Fruit fly (Drosophila melanogaster): Measurements from ENCODE around the gene CG12581.
"Not testable (repeated sequence)": the region's sequence is repeated elsewhere in the genome, so short reads cannot be mapped to it uniquely, and the experiment has no call there.

Gene CG12581

DNA sequence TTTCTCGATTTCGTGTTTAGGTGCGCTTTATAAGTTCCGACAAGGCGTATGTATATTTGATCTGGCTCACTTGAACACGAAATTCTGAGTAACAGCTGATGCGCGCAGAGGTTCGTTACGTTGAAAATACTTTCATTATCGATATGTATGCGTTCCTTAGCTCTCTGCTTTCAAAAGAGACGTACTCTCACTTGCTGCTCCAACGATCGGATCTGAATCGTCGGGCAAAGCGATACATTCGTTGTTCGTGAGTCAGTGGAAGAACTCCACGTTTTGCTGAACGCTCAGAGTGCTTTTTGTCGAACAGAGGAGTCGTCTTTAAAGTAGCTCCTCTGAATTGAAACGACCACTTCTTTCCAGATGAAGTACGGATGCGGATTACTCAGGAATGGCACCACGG, 22.6 kb downstream of the CG12581 start, which contains the start of gene beta-Man:
TSS of gene beta-Man (plus strand) at position 152 of the 400 bp plus-strand sequence.
- TF ChIP-seq Dll (optimal IDR thresholded peaks at IDR 0.05) (no peak), usp (GFP tag; optimal IDR thresholded peaks at IDR 0.05) (no peak), EcR (GFP tag; optimal IDR thresholded peaks at IDR 0.05) (no peak), CG8478 (optimal IDR thresholded peaks at IDR 0.05) (no peak), pan (optimal IDR thresholded peaks at IDR 0.05) (no peak), psq (optimal IDR thresholded peaks at IDR 0.05) (no peak)

DNA sequence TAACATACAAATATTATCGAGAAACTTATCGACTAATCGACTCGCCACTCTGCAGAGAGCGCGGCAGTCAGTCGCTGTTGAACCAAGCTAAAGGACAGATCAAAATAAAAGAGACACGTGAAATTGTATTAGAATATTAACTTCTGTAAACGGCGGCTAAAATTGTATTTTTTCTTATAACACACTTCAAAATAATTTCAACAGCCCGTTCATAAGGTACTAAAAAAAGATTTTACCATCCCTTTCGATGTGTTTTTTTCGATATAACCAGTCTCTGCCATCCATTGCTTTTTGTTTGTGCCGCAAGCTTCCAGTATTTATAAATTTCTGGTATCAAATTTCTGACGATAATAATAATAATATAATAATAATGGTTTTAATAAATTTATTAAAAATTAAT, 37.1 kb downstream of the CG12581 start, which contains the start of gene aux:
TSS of gene aux (plus strand) at position 301 of the 400 bp plus-strand sequence.
- TF ChIP-seq psq, CG8478, pan (optimal IDR thresholded peaks at IDR 0.05): not testable (repeated sequence)

dm6 chr3R:4214038-4214437, 39.6 kb downstream of the CG12581 start:
- no peak for TF ChIP-seq usp (GFP tag; optimal IDR thresholded peaks at IDR 0.05)
- no peak for TF ChIP-seq pan (optimal IDR thresholded peaks at IDR 0.05)
- TF ChIP-seq Dll (optimal IDR thresholded peaks at IDR 0.05) = no peak
- no peak for TF ChIP-seq CG8478 (optimal IDR thresholded peaks at IDR 0.05)
- peak in 1 of 2 experiments; percentile 70 for TF ChIP-seq EcR (GFP tag; optimal IDR thresholded peaks at IDR 0.05)
- no peak for TF ChIP-seq psq (optimal IDR thresholded peaks at IDR 0.05)

- TF ChIP-seq pan (optimal IDR thresholded peaks at IDR 0.05) = no peak
- TF ChIP-seq usp (GFP tag; optimal IDR thresholded peaks at IDR 0.05) = no peak
- TF ChIP-seq Dll (optimal IDR thresholded peaks at IDR 0.05) = peak; percentile 14
Observed at dm6 chr3R:4214601-4215000, 40.2 kb downstream of the CG12581 start.

DNA sequence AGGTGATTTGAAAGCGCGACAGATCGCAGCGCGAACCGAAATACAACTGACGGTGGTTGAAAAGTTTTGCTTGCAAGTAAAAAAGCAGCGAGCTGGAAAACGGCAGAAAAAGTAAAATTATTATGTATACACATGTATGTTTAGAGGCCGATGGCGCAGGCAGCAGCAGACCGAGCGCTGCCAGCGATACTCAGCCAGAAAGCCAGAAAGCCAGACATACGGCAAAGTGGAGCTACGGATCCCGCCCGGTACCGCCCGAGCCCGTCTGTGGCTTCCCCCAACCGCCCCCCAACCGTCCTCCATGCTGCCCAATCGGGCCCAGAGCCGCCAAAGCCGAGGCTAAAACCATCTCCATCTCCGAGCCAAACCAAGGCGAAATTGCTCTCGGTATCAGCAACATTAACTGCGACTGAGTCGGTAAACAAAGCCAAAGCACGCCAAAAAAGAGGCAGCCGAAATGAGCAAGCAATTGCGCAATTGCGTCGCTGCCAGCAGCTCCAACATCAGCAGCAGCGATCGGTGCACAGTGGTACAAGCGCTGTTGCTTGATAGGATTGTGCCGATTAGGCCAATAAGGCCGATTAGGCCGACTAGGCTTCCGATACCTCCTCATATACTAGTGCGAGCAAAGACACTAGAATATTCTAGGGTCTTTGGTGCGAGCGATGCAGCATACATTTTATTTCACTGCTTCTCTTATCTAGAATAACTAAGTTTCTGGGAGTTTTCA, 41.0 kb downstream of the CG12581 start, which contains the start of gene CG14636:
TSS of gene CG14636 (minus strand) at position 51 of the 730 bp plus-strand sequence.
- no peak for TF ChIP-seq CG8478 (optimal IDR thresholded peaks at IDR 0.05)
- peak; percentile 18 for TF ChIP-seq Dll (optimal IDR thresholded peaks at IDR 0.05)

dm6 chr3R:4220030-4220429, 45.6 kb downstream of the CG12581 start, which contains the start of gene CG31516:
Gene CG31516 (minus strand): TSS chr3R:4220130.
- TF ChIP-seq CG8478 (optimal IDR thresholded peaks at IDR 0.05) (no peak), EcR (GFP tag; optimal IDR thresholded peaks at IDR 0.05) (no peak), psq (optimal IDR thresholded peaks at IDR 0.05) (no peak), Dll (optimal IDR thresholded peaks at IDR 0.05) (no peak), pan (optimal IDR thresholded peaks at IDR 0.05) (no peak), usp (GFP tag; optimal IDR thresholded peaks at IDR 0.05) (no peak)

DNA sequence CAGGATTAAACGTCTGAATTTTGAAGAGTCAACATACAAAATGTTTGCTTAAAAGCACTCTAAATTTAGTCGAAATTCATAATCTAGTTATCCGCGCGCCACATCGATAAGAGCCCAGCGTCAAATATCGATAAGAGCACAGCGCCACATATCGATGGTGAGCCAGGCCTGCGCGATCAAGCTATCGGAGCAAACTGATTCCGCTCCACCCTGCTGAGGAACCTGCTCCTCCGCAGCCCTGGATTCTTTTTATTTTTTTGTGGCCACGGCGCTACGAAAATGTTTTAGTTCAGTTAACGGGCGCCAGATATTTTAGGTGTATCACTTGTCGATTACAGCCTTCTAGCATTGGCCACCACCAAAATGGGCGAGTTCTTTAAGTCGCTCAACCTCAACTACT, 46.3 kb downstream of the CG12581 start:
- TF ChIP-seq pan (optimal IDR thresholded peaks at IDR 0.05) (no peak), Dll (optimal IDR thresholded peaks at IDR 0.05) (no peak)

- TF ChIP-seq usp (GFP tag; optimal IDR thresholded peaks at IDR 0.05) = no peak
- TF ChIP-seq CG8478 (optimal IDR thresholded peaks at IDR 0.05) = no peak
- no peak for TF ChIP-seq psq (optimal IDR thresholded peaks at IDR 0.05)
- no peak for TF ChIP-seq EcR (GFP tag; optimal IDR thresholded peaks at IDR 0.05)
- TF ChIP-seq Dll (optimal IDR thresholded peaks at IDR 0.05) = no peak
- TF ChIP-seq pan (optimal IDR thresholded peaks at IDR 0.05) = no peak
Observed at dm6 chr3R:4228426-4228825, 54.0 kb downstream of the CG12581 start.

DNA sequence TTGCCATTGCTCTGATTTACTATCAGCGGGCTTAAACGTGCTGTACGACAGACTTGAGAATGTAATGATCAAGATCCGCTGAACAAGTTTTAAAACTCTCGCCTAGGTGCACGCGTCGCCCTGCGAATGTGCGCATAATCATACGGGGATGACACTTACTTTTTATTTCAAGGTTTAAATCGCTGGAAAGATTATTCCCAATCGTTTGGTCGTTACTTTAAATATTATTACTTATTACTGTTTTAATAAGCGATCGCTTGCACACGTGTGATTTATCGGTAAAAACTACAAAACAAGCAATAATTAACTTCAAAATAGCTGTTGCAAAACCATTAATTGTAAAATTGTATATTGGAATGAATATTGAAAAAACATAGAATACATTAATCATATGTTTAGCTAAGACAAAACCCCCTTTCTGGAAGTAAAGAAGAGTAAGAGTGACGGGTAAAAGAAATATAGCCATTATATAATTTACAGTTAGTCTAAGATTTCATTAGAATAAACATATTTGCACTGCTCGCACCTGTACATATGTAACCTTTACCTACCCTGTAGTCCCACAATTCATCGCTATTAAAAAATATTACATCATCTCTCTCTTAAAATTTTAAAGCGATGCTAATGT, 54.8 kb downstream of the CG12581 start, which contains the start of gene DhpD:
TSS of gene DhpD (minus strand) at position 102 of the 628 bp plus-strand sequence.
- TF ChIP-seq pan (optimal IDR thresholded peaks at IDR 0.05) = no peak
- no peak for TF ChIP-seq psq (optimal IDR thresholded peaks at IDR 0.05)
- no peak for TF ChIP-seq usp (GFP tag; optimal IDR thresholded peaks at IDR 0.05)
- TF ChIP-seq Dll (optimal IDR thresholded peaks at IDR 0.05) = no peak
- TF ChIP-seq CG8478 (optimal IDR thresholded peaks at IDR 0.05) = no peak
- no peak for TF ChIP-seq EcR (GFP tag; optimal IDR thresholded peaks at IDR 0.05)

DNA sequence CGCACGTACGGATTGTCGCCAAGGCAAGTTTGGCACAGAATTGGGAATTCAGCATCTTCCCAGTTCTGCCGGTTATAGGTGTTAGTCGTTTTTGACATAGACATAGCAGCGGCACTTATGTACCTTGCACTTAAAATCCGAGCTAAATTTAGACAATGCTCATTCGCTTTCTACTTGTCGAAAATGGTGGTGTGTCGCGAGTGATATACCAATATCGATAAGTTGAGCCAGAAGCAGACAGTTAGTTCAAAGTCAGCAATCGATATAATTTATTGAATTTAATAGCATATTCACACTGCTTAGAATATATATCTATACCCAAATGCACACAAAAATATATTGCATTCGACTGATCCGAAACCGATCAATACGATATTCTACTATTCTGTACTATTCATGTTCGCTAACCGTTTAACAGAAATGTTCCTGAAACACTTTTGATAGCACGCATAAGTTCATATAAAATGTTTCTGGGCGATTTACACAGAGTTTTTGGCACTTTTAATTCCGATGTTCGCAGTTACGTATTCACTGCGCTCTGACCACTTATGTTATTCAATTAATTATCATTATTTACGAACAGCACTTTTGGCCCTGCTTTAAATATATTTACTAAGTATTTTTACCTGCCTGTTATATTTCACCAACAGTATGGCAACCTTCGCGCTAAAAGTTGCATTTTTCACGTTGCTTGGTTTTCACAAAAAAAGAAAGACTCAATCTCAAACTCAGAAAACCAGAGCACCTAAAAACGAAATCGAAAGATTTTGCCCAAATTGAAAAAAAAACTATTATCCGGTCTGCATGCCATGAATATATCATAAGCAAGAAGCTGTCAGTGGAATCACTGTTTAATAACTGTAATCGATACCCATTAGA, 57.9 kb downstream of the CG12581 start, which contains the start of gene CG14641:
TSS of gene CG14641 (minus strand) at position 204 of the 879 bp plus-strand sequence.
- no peak for TF ChIP-seq EcR (GFP tag; optimal IDR thresholded peaks at IDR 0.05)
- TF ChIP-seq pan (optimal IDR thresholded peaks at IDR 0.05) = no peak
- no peak for TF ChIP-seq CG8478 (optimal IDR thresholded peaks at IDR 0.05)

dm6 chr3R:4233018-4233385, 58.6 kb downstream of the CG12581 start, which contains the start of gene abs:
Gene abs (plus strand): TSS chr3R:4233047.
- TF ChIP-seq Dll (optimal IDR thresholded peaks at IDR 0.05) (no peak), pan (optimal IDR thresholded peaks at IDR 0.05) (no peak), psq (optimal IDR thresholded peaks at IDR 0.05) (no peak), EcR (GFP tag; optimal IDR thresholded peaks at IDR 0.05) (no peak), usp (GFP tag; optimal IDR thresholded peaks at IDR 0.05) (no peak), CG8478 (optimal IDR thresholded peaks at IDR 0.05) (no peak)

DNA sequence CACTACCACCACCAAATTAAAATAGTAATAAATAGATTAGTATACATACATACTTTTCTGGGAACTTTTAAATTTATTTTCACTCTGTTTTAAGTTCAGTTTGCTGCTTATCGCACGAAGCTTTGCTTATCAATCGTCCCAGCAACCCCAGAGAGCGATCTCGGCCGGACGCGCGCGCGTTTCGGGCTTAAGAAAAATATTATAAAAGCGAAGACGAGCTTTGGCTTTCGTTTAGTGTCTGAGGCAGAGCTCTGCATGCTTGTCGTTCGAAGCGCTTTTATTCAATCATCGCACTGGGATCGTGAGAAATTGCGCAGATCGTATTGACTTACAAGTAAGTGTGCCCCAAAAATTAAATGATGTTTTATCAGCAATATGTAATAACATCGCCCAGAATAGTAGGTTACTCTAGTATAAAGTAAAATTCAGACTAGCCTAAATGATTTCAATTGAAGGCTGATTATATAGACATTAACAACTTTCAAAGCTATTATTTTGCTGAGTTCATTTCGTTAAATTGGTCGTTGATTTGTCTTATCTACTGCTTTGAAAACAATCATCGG, 60.6 kb downstream of the CG12581 start, which contains the start of gene Gel:
TSS of gene Gel (plus strand) at position 227 of the 563 bp plus-strand sequence.
- no peak for TF ChIP-seq Dll (optimal IDR thresholded peaks at IDR 0.05)
- TF ChIP-seq psq (optimal IDR thresholded peaks at IDR 0.05) = no peak
- no peak for TF ChIP-seq CG8478 (optimal IDR thresholded peaks at IDR 0.05)
- TF ChIP-seq usp (GFP tag; optimal IDR thresholded peaks at IDR 0.05) = no peak
- no peak for TF ChIP-seq pan (optimal IDR thresholded peaks at IDR 0.05)
- TF ChIP-seq EcR (GFP tag; optimal IDR thresholded peaks at IDR 0.05) = no peak
